Worm (Caenorhabditis elegans): Measurements from ENCODE around the gene slc-25A29.

ce11 chrV:14659595-14659994, 1.6 kb upstream of the slc-25A29 start:
- no peak for TF ChIP-seq T22C8.4 (GFP tag; IDR thresholded peaks at IDR 0.05)
- no peak for TF ChIP-seq tab-1 (GFP tag; IDR thresholded peaks at IDR 0.05)
- TF ChIP-seq ztf-23 (GFP tag; IDR thresholded peaks at IDR 0.05): no peak
- no peak for TF ChIP-seq ref-1 (GFP tag; conservative IDR thresholded peaks at IDR 0.05)
- no peak for TF ChIP-seq cog-1 (tag; optimal IDR thresholded peaks at IDR 0.05)

Measured in whole organism, midembryonic.